Worm (Caenorhabditis elegans) whole organism, early embryonic: ENCODE data around the gene R11H6.5.
A peak's percentile ranks its signal among the peaks of the same experiment; 100 is the strongest.

Experiments
- B0310.2 ChIP-seq: sonication (generic microtip); optimal IDR thresholded peaks from 2 replicates; lab custom pipeline; 2016; ENCODE audit warnings: mild to moderate bottlenecking, missing genetic modification characterization, missing compliant biosample characterization
- F13C5.2 ChIP-seq: sonication (generic microtip); optimal IDR thresholded peaks from 2 replicates; lab custom pipeline; 2017; ENCODE audit warnings: mild to moderate bottlenecking, missing genetic modification characterization, inconsistent platforms, missing compliant biosample characterization
- aly-1 ChIP-seq: sonication (generic microtip); optimal IDR thresholded peaks from 2 replicates; lab custom pipeline; 2016; ENCODE audit warnings: missing genetic modification characterization, missing compliant biosample characterization
- ama-1 ChIP-seq: fragments of 150-350 bp; optimal IDR thresholded peaks from 2 replicates; lab custom pipeline; 2014
- ceh-13 ChIP-seq: fragments of 200-800 bp; sonication (Bioruptor generic); optimal IDR thresholded peaks from 2 replicates; lab custom pipeline; 2018; ENCODE audit warnings: mild to moderate bottlenecking, missing genetic modification characterization, missing compliant biosample characterization
- ceh-36 ChIP-seq: sonication (generic microtip); optimal IDR thresholded peaks from 2 replicates; lab custom pipeline; 2016; ENCODE audit warnings: missing genetic modification characterization, inconsistent platforms, missing compliant biosample characterization
- ets-7 ChIP-seq: sonication (generic microtip); optimal IDR thresholded peaks from 2 replicates; lab custom pipeline; 2016; ENCODE audit warnings: missing genotype, missing genetic modification characterization, missing compliant biosample characterization
- flt-1 ChIP-seq: fragments of 200-800 bp; sonication (Bioruptor generic); IDR thresholded peaks from 2 replicates; pipeline ENCODE4 v1.3.6; 2022; ENCODE audit warnings: missing genetic modification characterization, missing compliant biosample characterization
- hmbx-1 ChIP-seq: sonication (generic microtip); optimal IDR thresholded peaks from 2 replicates; lab custom pipeline; 2016; ENCODE audit warnings: mild to moderate bottlenecking, missing genetic modification characterization, missing compliant biosample characterization
- hmg-4 ChIP-seq: fragments of 200-800 bp; sonication (Bioruptor generic); optimal IDR thresholded peaks from 2 replicates; lab custom pipeline; 2018; ENCODE audit warnings: mild to moderate bottlenecking, missing genetic modification characterization, missing compliant biosample characterization
- hnd-1 ChIP-seq: sonication (generic microtip); optimal IDR thresholded peaks from 2 replicates; lab custom pipeline; 2016; ENCODE audit warnings: missing genetic modification characterization, missing compliant biosample characterization
- pes-1 ChIP-seq: fragments of 200-800 bp; sonication (Bioruptor generic); IDR thresholded peaks from 2 replicates; pipeline ENCODE4 v1.3.6; 2022; ENCODE audit warnings: missing genetic modification reagents, missing genetic modification characterization, missing compliant biosample characterization
- scrt-1 ChIP-seq: fragments of 200-800 bp; sonication (Bioruptor generic); IDR thresholded peaks from 2 replicates; pipeline ENCODE4 v1.3.6; 2022; ENCODE audit warnings: missing genetic modification characterization, missing compliant biosample characterization
- sea-1 ChIP-seq: fragments of 200-800 bp; sonication (Bioruptor generic); conservative IDR thresholded peaks from 2 replicates; pipeline ENCODE4 v1.3.6; 2022; ENCODE audit warnings: missing genetic modification characterization, missing compliant biosample characterization
- tbx-11 ChIP-seq: fragments of 200-800 bp; sonication (Bioruptor generic); IDR thresholded peaks from 2 replicates; pipeline ENCODE4 v1.3.6; 2022; ENCODE audit warnings: missing genetic modification characterization, missing compliant biosample characterization
- tbx-37 ChIP-seq: fragments of 200-800 bp; sonication (Bioruptor generic); conservative IDR thresholded peaks from 2 replicates; pipeline ENCODE4 v1.3.6; 2022; ENCODE audit warnings: missing genetic modification reagents, missing genetic modification characterization, missing compliant biosample characterization
- tra-4 ChIP-seq: sonication (generic microtip); optimal IDR thresholded peaks from 2 replicates; lab custom pipeline; 2017; ENCODE audit warnings: missing genetic modification characterization, missing compliant biosample characterization

R11H6.5 gene

DNA sequence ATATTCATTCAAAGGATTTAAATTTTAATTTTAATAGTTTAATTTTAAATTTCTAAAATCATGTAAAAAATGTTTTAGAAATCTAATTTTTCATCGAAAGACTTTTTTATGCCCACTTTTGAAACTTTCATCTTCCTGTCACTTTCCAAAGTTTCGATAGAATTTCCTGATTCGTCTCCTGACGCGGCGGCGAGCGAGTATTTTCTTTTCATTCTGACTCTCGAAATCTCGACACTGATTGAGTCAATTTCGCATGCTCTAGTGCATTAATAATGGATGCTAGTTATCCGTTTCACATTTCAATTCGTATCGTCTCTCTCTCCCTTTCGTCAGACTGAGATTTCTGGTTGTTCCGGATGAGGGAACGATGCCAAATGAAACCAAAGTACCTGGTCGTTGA, 36.8 kb upstream of the R11H6.5 start:
- no peak for TF ChIP-seq ceh-13 (GFP tag; lab: Kevin White, UChicago)
- TF ChIP-seq tbx-11 (GFP tag; lab: Robert Waterston, UW) = no peak
- TF ChIP-seq tbx-37 (GFP tag; lab: Robert Waterston, UW) = no peak
- no peak for TF ChIP-seq ceh-36 (tag; lab: Kevin White, UChicago)
- no peak for TF ChIP-seq flt-1 (GFP tag; lab: Robert Waterston, UW)
- TF ChIP-seq hnd-1 (tag; lab: Kevin White, UChicago) = no peak
- TF ChIP-seq ama-1 = no peak
- TF ChIP-seq pes-1 (GFP tag; lab: Robert Waterston, UW) = no peak
- TF ChIP-seq ets-7 = no peak
- TF ChIP-seq F13C5.2 (tag; lab: Kevin White, UChicago) = no peak
- no peak for TF ChIP-seq hmbx-1
- no peak for TF ChIP-seq scrt-1 (GFP tag; lab: Robert Waterston, UW)
- no peak for TF ChIP-seq aly-1 (tag; lab: Kevin White, UChicago)
- TF ChIP-seq tra-4 = no peak

ce11 chrV:14645817-14646789, 34.1 kb upstream of the R11H6.5 start, which contains the start of the genes rfc-1 and pmp-3:
TSS of gene rfc-1 (minus strand) at chrV:14645979.
TSS of gene pmp-3 (plus strand) at chrV:14646739.
- no peak for TF ChIP-seq ama-1
- no peak for TF ChIP-seq ets-7
- TF ChIP-seq hmbx-1 = no peak
- TF ChIP-seq hmg-4 (GFP tag; lab: Kevin White, UChicago) = peak; percentile 36
- TF ChIP-seq ceh-13 (GFP tag; lab: Kevin White, UChicago) = no peak
- 0 out of 2 replicates have a peak, but pooled peaks have one; percentile 25 for TF ChIP-seq flt-1 (GFP tag; lab: Robert Waterston, UW)

DNA sequence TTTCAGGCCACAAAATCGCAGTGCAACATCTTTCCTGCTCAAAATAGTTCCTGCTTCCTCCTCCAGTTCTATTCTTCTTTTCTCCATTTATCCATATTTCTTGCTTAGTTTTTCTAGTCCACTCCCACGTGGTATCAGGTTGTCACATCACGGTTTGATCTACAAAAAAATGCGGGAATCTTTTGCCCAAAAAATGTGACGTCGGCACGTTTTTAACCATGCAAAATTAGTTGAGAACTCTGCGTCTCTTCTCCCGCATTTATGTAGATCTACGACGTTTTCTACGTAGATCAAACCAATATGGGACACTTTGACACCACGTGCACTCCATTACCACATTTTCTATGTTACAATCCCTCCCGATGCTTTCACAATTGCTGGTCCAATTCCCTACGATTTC, 30.0 kb upstream of the R11H6.5 start:
- no peak for TF ChIP-seq ceh-36 (tag; lab: Kevin White, UChicago)
- no peak for TF ChIP-seq flt-1 (GFP tag; lab: Robert Waterston, UW)
- no peak for TF ChIP-seq hmg-4 (GFP tag; lab: Kevin White, UChicago)
- TF ChIP-seq tbx-37 (GFP tag; lab: Robert Waterston, UW) = no peak
- TF ChIP-seq B0310.2 (tag; lab: Kevin White, UChicago) = no peak
- no peak for TF ChIP-seq scrt-1 (GFP tag; lab: Robert Waterston, UW)
- no peak for TF ChIP-seq ceh-13 (GFP tag; lab: Kevin White, UChicago)
- no peak for TF ChIP-seq ama-1
- no peak for TF ChIP-seq ets-7
- TF ChIP-seq tra-4 = no peak
- TF ChIP-seq tbx-11 (GFP tag; lab: Robert Waterston, UW) = no peak
- TF ChIP-seq aly-1 (tag; lab: Kevin White, UChicago) = no peak
- TF ChIP-seq hmbx-1 = no peak

ce11 chrV:14640769-14641168, 28.7 kb upstream of the R11H6.5 start, which contains the start of gene C54G10.1:
TSS of gene C54G10.1 (plus strand) at chrV:14641101.
- no peak for TF ChIP-seq ceh-13 (GFP tag; lab: Kevin White, UChicago)

ce11 chrV:14640071-14640470, 28.0 kb upstream of the R11H6.5 start, which contains the start of gene F43D2.7:
TSS of gene F43D2.7 (minus strand) at chrV:14640171.
- TF ChIP-seq tra-4 (no peak), B0310.2 (tag; lab: Kevin White, UChicago) (no peak), flt-1 (GFP tag; lab: Robert Waterston, UW) (no peak), F13C5.2 (tag; lab: Kevin White, UChicago) (no peak), ets-7 (no peak), tbx-11 (GFP tag; lab: Robert Waterston, UW) (no peak), pes-1 (GFP tag; lab: Robert Waterston, UW) (no peak), ama-1 (no peak), hmbx-1 (no peak), tbx-37 (GFP tag; lab: Robert Waterston, UW) (no peak), aly-1 (tag; lab: Kevin White, UChicago) (no peak), sea-1 (no peak)

- TF ChIP-seq ceh-36 (tag; lab: Kevin White, UChicago) (no peak), ets-7 (no peak), hmg-4 (GFP tag; lab: Kevin White, UChicago) (no peak), hmbx-1 (no peak), ceh-13 (GFP tag; lab: Kevin White, UChicago) (no peak), flt-1 (GFP tag; lab: Robert Waterston, UW) (no peak), ama-1 (no peak), B0310.2 (tag; lab: Kevin White, UChicago) (no peak), aly-1 (tag; lab: Kevin White, UChicago) (no peak), pes-1 (GFP tag; lab: Robert Waterston, UW) (no peak), tra-4 (no peak), F13C5.2 (tag; lab: Kevin White, UChicago) (no peak), tbx-11 (GFP tag; lab: Robert Waterston, UW) (no peak), sea-1 (no peak)
Measured at ce11 chrV:14638075-14638474, 26.1 kb upstream of the R11H6.5 start.

ce11 chrV:14635119-14635518, 23.1 kb upstream of the R11H6.5 start, which contains the start of gene F43D2.6:
TSS of gene F43D2.6 (minus strand) at chrV:14635180.
- TF ChIP-seq pes-1 (GFP tag; lab: Robert Waterston, UW) (no peak), tbx-11 (GFP tag; lab: Robert Waterston, UW) (no peak), sea-1 (no peak), hmg-4 (GFP tag; lab: Kevin White, UChicago) (no peak), F13C5.2 (tag; lab: Kevin White, UChicago) (no peak), ceh-13 (GFP tag; lab: Kevin White, UChicago) (no peak), ets-7 (no peak), scrt-1 (GFP tag; lab: Robert Waterston, UW) (no peak), ama-1 (no peak), hnd-1 (tag; lab: Kevin White, UChicago) (no peak), tra-4 (no peak), hmbx-1 (no peak), tbx-37 (GFP tag; lab: Robert Waterston, UW) (no peak), aly-1 (tag; lab: Kevin White, UChicago) (no peak), flt-1 (GFP tag; lab: Robert Waterston, UW) (no peak)
